Fruit fly (Drosophila melanogaster) whole organism, embryonic: ENCODE results near the gene CG15461.

Experiments
- Adf1 ChIP-seq: fragments of 200-800 bp; sonication (Bioruptor generic); IDR thresholded peaks from 2 replicates; pipeline ENCODE4 v1.3.6; 2022; ENCODE audit warnings: missing biosample characterization, missing genetic modification characterization
- Atf6 ChIP-seq: fragments of 200-800 bp; sonication (Bioruptor generic); IDR thresholded peaks from 2 replicates; pipeline ENCODE4 v1.3.6; 2022; ENCODE audit warnings: missing biosample characterization, missing genetic modification characterization
- C15 ChIP-seq: fragments of 200-800 bp; sonication (Bioruptor generic); IDR thresholded peaks from 3 replicates; pipeline ENCODE4 v1.3.6; 2022; ENCODE audit warnings: missing biosample characterization, missing genetic modification characterization
- CG10543 ChIP-seq: fragments of 200-800 bp; sonication (Bioruptor generic); optimal IDR thresholded peaks from 3 replicates; lab custom pipeline; 2017; ENCODE audit warnings: missing biosample characterization, mild to moderate bottlenecking, missing genetic modification characterization, moderate library complexity
- CG12071 ChIP-seq: fragments of 200-800 bp; sonication (Bioruptor generic); optimal IDR thresholded peaks from 3 replicates; lab custom pipeline; 2018; ENCODE audit warnings: missing biosample characterization, mild to moderate bottlenecking, missing genetic modification characterization
- CG12155 ChIP-seq: fragments of 200-800 bp; sonication (Bioruptor generic); optimal IDR thresholded peaks from 3 replicates; lab custom pipeline; 2016; ENCODE audit warnings: missing biosample characterization, missing genetic modification characterization
- CG12942 ChIP-seq: fragments of 200-800 bp; sonication (Bioruptor generic); optimal IDR thresholded peaks from 3 replicates; lab custom pipeline; 2016; ENCODE audit warnings: missing biosample characterization, missing genetic modification characterization
- CG13624 ChIP-seq: fragments of 200-800 bp; sonication (Bioruptor generic); optimal IDR thresholded peaks from 2 replicates; lab custom pipeline; 2016; ENCODE audit warnings: missing biosample characterization, missing genetic modification characterization
- CG14014 ChIP-seq: fragments of 200-800 bp; sonication (Bioruptor generic); IDR thresholded peaks from 2 replicates; pipeline ENCODE4 v1.3.6; 2022; ENCODE audit warnings: missing biosample characterization, missing genetic modification characterization
- CG14667 ChIP-seq: fragments of 200-800 bp; sonication (Bioruptor generic); IDR thresholded peaks from 2 replicates; pipeline ENCODE4 v1.3.6; 2022; ENCODE audit warnings: missing biosample characterization, missing genetic modification characterization
- CG14860 ChIP-seq: fragments of 200-800 bp; sonication (Bioruptor generic); IDR thresholded peaks from 3 replicates; pipeline ENCODE4 v1.3.6; 2022; ENCODE audit warnings: missing biosample characterization, missing genetic modification characterization; ENCODE audit not compliant: partially characterized antibody
- CG16815 ChIP-seq: fragments of 200-800 bp; sonication (Bioruptor generic); optimal IDR thresholded peaks from 3 replicates; lab custom pipeline; 2017; ENCODE audit warnings: missing biosample characterization, mild to moderate bottlenecking, missing genetic modification characterization
- CG18262 ChIP-seq: fragments of 200-800 bp; optimal IDR thresholded peaks from 3 replicates; lab custom pipeline; 2019; ENCODE audit warnings: missing biosample characterization, mild to moderate bottlenecking, missing genetic modification characterization, moderate library complexity
- CG18764 ChIP-seq: fragments of 200-800 bp; sonication (Bioruptor generic); optimal IDR thresholded peaks from 3 replicates; lab custom pipeline; 2016; ENCODE audit warnings: missing biosample characterization, missing genetic modification characterization
- CG2129 ChIP-seq: fragments of 200-800 bp; sonication (Bioruptor generic); IDR thresholded peaks from 2 replicates; pipeline ENCODE4 v1.3.6; 2022; ENCODE audit warnings: missing biosample characterization, missing genetic modification characterization; ENCODE audit not compliant: partially characterized antibody
- CG31224 ChIP-seq: fragments of 200-800 bp; sonication (Bioruptor generic); IDR thresholded peaks from 2 replicates; pipeline ENCODE4 v1.3.6; 2022; ENCODE audit warnings: missing biosample characterization, missing genetic modification characterization
- CG33557 ChIP-seq: fragments of 200-800 bp; sonication (Bioruptor generic); optimal IDR thresholded peaks from 2 replicates; lab custom pipeline; 2019; ENCODE audit warnings: missing biosample characterization, mild to moderate bottlenecking, missing genetic modification characterization, moderate library complexity
- CG5180 ChIP-seq: fragments of 200-800 bp; sonication (Bioruptor generic); optimal IDR thresholded peaks from 3 replicates; lab custom pipeline; 2017; ENCODE audit warnings: missing biosample characterization, missing genetic modification characterization, mild to moderate bottlenecking, moderate library complexity, missing genetic modification reagents
- CG6854 ChIP-seq: fragments of 200-800 bp; sonication (Bioruptor generic); optimal IDR thresholded peaks from 3 replicates; lab custom pipeline; 2017; ENCODE audit warnings: missing biosample characterization, mild to moderate bottlenecking, missing genetic modification characterization
- CG7357 ChIP-seq: fragments of 200-800 bp; sonication (Bioruptor generic); IDR thresholded peaks from 3 replicates; pipeline ENCODE4 v1.3.6; 2022; ENCODE audit warnings: missing biosample characterization, missing genetic modification characterization
- CG9609 ChIP-seq: fragments of 200-800 bp; sonication (Bioruptor generic); optimal IDR thresholded peaks from 3 replicates; lab custom pipeline; 2016; ENCODE audit warnings: missing biosample characterization, missing genetic modification characterization
- Dbx ChIP-seq: fragments of 200-800 bp; sonication (Bioruptor generic); IDR thresholded peaks from 3 replicates; pipeline ENCODE4 v1.3.6; 2022; ENCODE audit warnings: missing biosample characterization, missing genetic modification characterization
- Deaf1 ChIP-seq: fragments of 200-800 bp; optimal IDR thresholded peaks from 3 replicates; lab custom pipeline; 2019; ENCODE audit warnings: missing biosample characterization, mild to moderate bottlenecking, missing genetic modification characterization, moderate library complexity
- Doc3 ChIP-seq: fragments of 200-800 bp; sonication (Bioruptor generic); IDR thresholded peaks from 3 replicates; pipeline ENCODE4 v1.3.6; 2022; ENCODE audit warnings: missing biosample characterization, missing genetic modification characterization; ENCODE audit not compliant: partially characterized antibody
- Dref ChIP-seq: fragments of 200-800 bp; sonication (Bioruptor generic); IDR thresholded peaks from 2 replicates; pipeline ENCODE4 v1.3.6; 2022; ENCODE audit warnings: missing biosample characterization, missing genetic modification characterization
- Fer3 ChIP-seq: fragments of 200-800 bp; sonication (Bioruptor generic); optimal IDR thresholded peaks from 2 replicates; lab custom pipeline; 2018; ENCODE audit warnings: missing biosample characterization, mild to moderate bottlenecking, missing genetic modification characterization, moderate library complexity
- GATAe ChIP-seq: fragments of 200-800 bp; sonication (Bioruptor generic); conservative IDR thresholded peaks from 2 replicates; pipeline ENCODE4 v1.3.6; 2022; ENCODE audit warnings: missing biosample characterization, missing genetic modification characterization
- HmgD ChIP-seq: fragments of 200-800 bp; sonication (Bioruptor generic); optimal IDR thresholded peaks from 3 replicates; lab custom pipeline; 2016; ENCODE audit warnings: missing biosample characterization, missing genetic modification characterization
- Lhr ChIP-seq: fragments of 200-800 bp; sonication (Bioruptor generic); optimal IDR thresholded peaks from 3 replicates; lab custom pipeline; 2017; ENCODE audit warnings: mild to moderate bottlenecking, missing biosample characterization, missing genetic modification reagents, missing genetic modification characterization
- MBD-R2 ChIP-seq: fragments of 200-800 bp; sonication (Bioruptor generic); IDR thresholded peaks from 2 replicates; pipeline ENCODE4 v1.3.6; 2022; ENCODE audit warnings: missing biosample characterization, missing genetic modification characterization
- Nf-YB ChIP-seq: fragments of 200-800 bp; sonication (Bioruptor generic); optimal IDR thresholded peaks from 3 replicates; lab custom pipeline; 2019; ENCODE audit warnings: missing biosample characterization, mild to moderate bottlenecking, missing genetic modification characterization, moderate library complexity
- Oaz ChIP-seq: fragments of 200-800 bp; sonication (Bioruptor generic); IDR thresholded peaks from 2 replicates; pipeline ENCODE4 v1.3.6; 2022; ENCODE audit warnings: missing biosample characterization, missing genetic modification characterization
- Rx ChIP-seq: fragments of 200-800 bp; sonication (Bioruptor generic); IDR thresholded peaks from 2 replicates; pipeline ENCODE4 v1.3.6; 2022; ENCODE audit warnings: missing biosample characterization, missing genetic modification characterization
- ato ChIP-seq: fragments of 200-800 bp; sonication (Bioruptor generic); IDR thresholded peaks from 2 replicates; pipeline ENCODE4 v1.3.6; 2022; ENCODE audit warnings: missing biosample characterization, missing genetic modification characterization; ENCODE audit not compliant: partially characterized antibody
- bab2 ChIP-seq: fragments of 200-800 bp; sonication (Bioruptor generic); optimal IDR thresholded peaks from 2 replicates; lab custom pipeline; 2016; ENCODE audit warnings: missing biosample characterization, missing genetic modification characterization
- bigmax ChIP-seq: fragments of 200-800 bp; sonication (Bioruptor generic); optimal IDR thresholded peaks from 2 replicates; lab custom pipeline; 2018; ENCODE audit warnings: missing biosample characterization, mild to moderate bottlenecking, missing genetic modification characterization
- bsh ChIP-seq, 2 experiments: fragments of 200-800 bp; sonication (Bioruptor generic); optimal IDR thresholded peaks; 2 replicates each; lab custom pipeline; 2017 to 2018; ENCODE audit warnings: mild to moderate bottlenecking in 2 of 2, missing biosample characterization in 2 of 2, missing genetic modification characterization in 2 of 2, moderate library complexity in 1 of 2
- cas ChIP-seq: fragments of 200-800 bp; sonication (Bioruptor generic); IDR thresholded peaks from 2 replicates; pipeline ENCODE4 v1.3.6; 2022; ENCODE audit warnings: missing biosample characterization, missing genetic modification characterization
- crc ChIP-seq: fragments of 200-800 bp; sonication (Bioruptor generic); optimal IDR thresholded peaks from 2 replicates; lab custom pipeline; 2016; ENCODE audit warnings: missing biosample characterization, missing genetic modification characterization
- crol ChIP-seq: fragments of 200-800 bp; sonication (Bioruptor generic); IDR thresholded peaks from 2 replicates; pipeline ENCODE4 v1.3.6; 2022; ENCODE audit warnings: missing biosample characterization, missing genetic modification characterization
- dpn ChIP-seq, 2 experiments: fragments of 200-800 bp; sonication (Bioruptor generic); optimal IDR thresholded peaks; 3 replicates each; lab custom pipeline; 2016; ENCODE audit warnings: missing biosample characterization in 2 of 2, missing genetic modification characterization in 2 of 2
- h ChIP-seq: fragments of >200 bp; optimal IDR thresholded peaks from 2 replicates; lab custom pipeline; 2017
- hkb ChIP-seq, 2 experiments: fragments of 200-800 bp in 1 of 2; fragments of >200 bp in 1 of 2; sonication (Bioruptor generic) in 1 of 2; IDR thresholded peaks in 1 of 2; optimal IDR thresholded peaks in 1 of 2; 2 replicates each; pipeline versions ENCODE4 v1.3.6 to Lab custom; 2017 to 2022; ENCODE audit warnings: missing biosample characterization in 1 of 2, missing genetic modification characterization in 1 of 2
- knrl ChIP-seq: fragments of 200-800 bp; sonication (Bioruptor generic); IDR thresholded peaks from 3 replicates; pipeline ENCODE4 v1.3.6; 2022; ENCODE audit warnings: missing biosample characterization, missing genetic modification characterization; ENCODE audit not compliant: partially characterized antibody
- peb ChIP-seq: fragments of 200-800 bp; sonication (Bioruptor generic); IDR thresholded peaks from 2 replicates; pipeline ENCODE4 v1.3.6; 2022; ENCODE audit warnings: missing biosample characterization, missing genetic modification characterization
- ranshi ChIP-seq: fragments of 200-800 bp; sonication (Bioruptor generic); IDR thresholded peaks from 2 replicates; pipeline ENCODE4 v1.3.6; 2022; ENCODE audit warnings: missing biosample characterization, missing genetic modification characterization
- sd ChIP-seq: fragments of 200-800 bp; sonication (Bioruptor generic); optimal IDR thresholded peaks from 3 replicates; lab custom pipeline; 2018; ENCODE audit warnings: missing biosample characterization, mild to moderate bottlenecking, missing genetic modification characterization, moderate library complexity
- shn ChIP-seq: fragments of 200-800 bp; sonication (Bioruptor generic); optimal IDR thresholded peaks from 3 replicates; lab custom pipeline; 2016; ENCODE audit warnings: missing biosample characterization, missing genetic modification characterization
- sisA ChIP-seq: fragments of 200-800 bp; sonication (Bioruptor generic); IDR thresholded peaks from 2 replicates; pipeline ENCODE4 v1.3.6; 2022; ENCODE audit warnings: missing biosample characterization, missing genetic modification characterization
- sqz ChIP-seq: fragments of 200-800 bp; sonication (Bioruptor generic); optimal IDR thresholded peaks from 3 replicates; lab custom pipeline; 2018; ENCODE audit warnings: missing biosample characterization, mild to moderate bottlenecking, missing genetic modification characterization
- sug ChIP-seq: fragments of 200-800 bp; optimal IDR thresholded peaks from 2 replicates; lab custom pipeline; 2019; ENCODE audit warnings: missing biosample characterization, mild to moderate bottlenecking, missing genetic modification characterization, moderate library complexity
- yki ChIP-seq: fragments of >200 bp; optimal IDR thresholded peaks from 3 replicates; lab custom pipeline; 2018

The CG15461 gene

DNA sequence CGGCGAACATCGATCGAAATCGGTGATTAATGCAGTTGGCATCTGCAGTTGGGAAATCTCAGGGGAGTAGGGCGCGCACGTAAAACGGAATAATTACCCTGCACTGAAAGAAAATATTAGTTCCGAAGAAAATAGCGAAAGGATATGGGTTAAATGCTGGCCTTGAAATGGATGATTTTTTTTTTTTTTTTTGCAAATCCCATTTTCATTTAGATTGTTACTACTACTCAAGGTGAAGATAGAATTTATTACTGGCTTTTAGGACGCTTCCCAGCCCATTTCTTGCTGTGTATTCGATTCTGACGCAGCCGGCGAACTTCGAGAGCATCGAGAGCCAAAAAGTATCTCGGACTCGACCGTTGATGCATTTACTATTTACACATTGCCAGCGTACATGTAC is 33.1 kb downstream of the CG15461 start (continued):
- TF ChIP-seq crc (GFP tag; lab: Kevin White, UChicago) (no peak), ranshi (GFP tag; lab: Robert Waterston, UW) (peak; percentile 52; the same call in 1 of the 2 replicates), CG12942 (GFP tag; lab: Kevin White, UChicago) (peak; percentile 15), shn (GFP tag; lab: Kevin White, UChicago) (peak; percentile 40), peb (no peak), HmgD (GFP tag; lab: Kevin White, UChicago) (no peak), sqz (no peak), CG18262 (no peak), cas (GFP tag; lab: Robert Waterston, UW) (no peak), CG5180 (GFP tag; lab: Kevin White, UChicago) (no peak), dpn (GFP tag; optimal IDR thresholded peaks at IDR 0.05; lab: Kevin White, UChicago) (peak; percentile 54 to 61), Atf6 (peak; percentile 35; the same call in 1 of the 2 replicates), crol (no peak), MBD-R2 (peak; percentile 33; the same call in 1 of the 2 replicates), sisA (GFP tag; lab: Robert Waterston, UW) (peak; percentile 38; the same call in 1 of the 2 replicates), knrl (no peak), CG14860 (GFP tag; lab: Robert Waterston, UW) (no peak), Nf-YB (GFP tag; lab: Kevin White, UChicago) (no peak), CG9609 (GFP tag; lab: Kevin White, UChicago) (peak; percentile 45), yki (lab: Kevin White, UChicago) (no peak), CG31224 (no peak), h (lab: Kevin White, UChicago) (no peak), Fer3 (tag; lab: Kevin White, UChicago) (no peak), CG10543 (GFP tag; lab: Kevin White, UChicago) (no peak), Dbx (GFP tag; lab: Robert Waterston, UW) (peak; percentile 14; the same call in 1 of the 3 replicates), CG16815 (peak; percentile 8), CG12155 (GFP tag; lab: Kevin White, UChicago) (peak; percentile 9), hkb (optimal IDR thresholded peaks at IDR 0.05; lab: Kevin White, UChicago) (no peak), hkb (GFP tag; IDR thresholded peaks at IDR 0.05; lab: Robert Waterston, UW) (peak; percentile 72), CG2129 (GFP tag; lab: Robert Waterston, UW) (no peak), CG18764 (no peak), Adf1 (GFP tag; lab: Robert Waterston, UW) (no peak), CG14014 (GFP tag; lab: Robert Waterston, UW) (no peak), CG7357 (GFP tag; lab: Robert Waterston, UW) (no peak), Oaz (GFP tag; lab: Robert Waterston, UW) (no peak), C15 (no peak), Deaf1 (tag; lab: Kevin White, UChicago) (no peak), CG33557 (no peak), Lhr (GFP tag; lab: Kevin White, UChicago) (no peak), CG12071 (GFP tag; lab: Kevin White, UChicago) (no peak), sug (tag; lab: Kevin White, UChicago) (no peak), CG13624 (GFP tag; lab: Kevin White, UChicago) (no peak), bigmax (GFP tag; lab: Kevin White, UChicago) (no peak), Doc3 (GFP tag; lab: Robert Waterston, UW) (no peak), CG14667 (GFP tag; lab: Robert Waterston, UW) (no peak), CG6854 (no peak), sd (no peak), Dref (GFP tag; lab: Robert Waterston, UW) (no peak), GATAe (GFP tag; lab: Robert Waterston, UW) (no peak), Rx (GFP tag; lab: Robert Waterston, UW) (peak; percentile 51), bsh (GFP tag; optimal IDR thresholded peaks at IDR 0.05; lab: Kevin White, UChicago) (peak in 1 of 2 experiments; percentile 59), bab2 (GFP tag; lab: Kevin White, UChicago) (peak; percentile 8), ato (GFP tag; lab: Robert Waterston, UW) (no peak)
